Worm (Caenorhabditis elegans) whole organism, L4/young adult: Measurements from ENCODE around the gene igcm-2.

Experiments used
- W03F9.2 ChIP-seq: fragments of 150-350 bp; optimal IDR thresholded peaks from 2 replicates; lab custom pipeline; 2014; ENCODE audit warnings: missing biosample characterization, missing genetic modification characterization
- him-1 ChIP-seq: sonication (generic microtip); optimal IDR thresholded peaks from 2 replicates; lab custom pipeline; 2016; ENCODE audit warnings: missing genotype, missing genetic modification reagents, missing genetic modification characterization, missing compliant biosample characterization

- TF ChIP-seq him-1 (tag; lab: Kevin White, UChicago) (no peak), W03F9.2 (no peak)
Observed at ce11 chrX:6420681-6421080, 29.3 kb upstream of the igcm-2 start, which contains the start of gene K10C2.12.
